Fruit fly (Drosophila melanogaster): Measurements from ENCODE around the gene CG14982.

The CG14982 gene

DNA sequence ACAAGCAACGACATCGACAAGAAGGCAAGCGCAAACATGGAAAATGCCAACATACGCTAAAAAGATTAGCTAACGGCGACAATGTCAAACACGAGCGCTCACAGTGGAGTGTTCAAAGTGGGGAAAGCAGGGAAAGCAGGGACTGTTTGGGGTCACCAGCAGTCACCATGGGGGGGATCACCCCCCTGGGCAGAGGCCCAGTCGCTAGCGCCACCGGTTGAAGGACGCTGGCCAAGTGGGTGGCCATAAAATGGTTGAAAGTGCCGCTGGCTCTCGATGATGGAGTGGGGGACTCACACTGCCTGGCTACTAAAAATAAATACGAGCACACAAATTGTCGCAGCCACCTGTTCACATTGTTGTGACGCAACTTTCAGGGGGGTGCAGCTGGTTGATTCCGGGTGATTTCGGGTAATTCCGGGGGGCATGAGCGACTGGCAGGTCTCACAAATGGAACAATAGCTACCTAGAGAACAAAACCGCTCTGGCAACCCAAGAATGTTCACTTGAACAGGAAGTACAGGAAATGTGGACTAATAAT lies 18.4 kb downstream of the CG14982 start:
- TF ChIP-seq CG33017 (tag; optimal IDR thresholded peaks at IDR 0.05) (no peak), CG7045 (GFP tag; optimal IDR thresholded peaks at IDR 0.05) (no peak), CG11617 (GFP tag; optimal IDR thresholded peaks at IDR 0.05) (no peak)

DNA sequence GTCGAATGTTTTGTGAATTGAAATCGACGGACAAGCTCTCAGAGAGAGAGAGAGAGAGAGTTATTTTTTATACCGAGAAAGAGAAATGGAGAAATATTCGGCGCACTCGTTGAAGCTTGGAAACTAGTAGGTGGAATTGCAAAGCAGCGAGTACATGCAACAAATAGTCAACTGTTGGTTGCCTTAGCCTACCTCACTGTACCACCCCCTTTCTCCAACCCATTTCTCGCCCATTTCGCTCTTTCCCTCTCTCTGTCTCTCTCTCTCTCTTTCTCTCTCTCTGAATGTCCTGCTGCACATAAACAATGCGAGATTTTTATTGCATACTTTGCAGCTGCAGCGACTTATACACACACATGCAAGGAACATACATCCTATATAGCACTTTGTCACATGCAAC lies 21.5 kb downstream of the CG14982 start:
- TF ChIP-seq Clk (GFP tag; optimal IDR thresholded peaks at IDR 0.05) (no peak), Mnt (GFP tag; optimal IDR thresholded peaks at IDR 0.05) (no peak), CG5204 (GFP tag; optimal IDR thresholded peaks at IDR 0.05) (no peak), pad (GFP tag; optimal IDR thresholded peaks at IDR 0.05) (no peak), cic (GFP tag; optimal IDR thresholded peaks at IDR 0.05) (no peak), kay (GFP tag; ENCODE audit: borderline replicate concordance) (no peak), CG12768 (GFP tag; optimal IDR thresholded peaks at IDR 0.05) (no peak), CG14711 (tag; optimal IDR thresholded peaks at IDR 0.05) (no peak), CG11617 (GFP tag; optimal IDR thresholded peaks at IDR 0.05) (no peak)

DNA sequence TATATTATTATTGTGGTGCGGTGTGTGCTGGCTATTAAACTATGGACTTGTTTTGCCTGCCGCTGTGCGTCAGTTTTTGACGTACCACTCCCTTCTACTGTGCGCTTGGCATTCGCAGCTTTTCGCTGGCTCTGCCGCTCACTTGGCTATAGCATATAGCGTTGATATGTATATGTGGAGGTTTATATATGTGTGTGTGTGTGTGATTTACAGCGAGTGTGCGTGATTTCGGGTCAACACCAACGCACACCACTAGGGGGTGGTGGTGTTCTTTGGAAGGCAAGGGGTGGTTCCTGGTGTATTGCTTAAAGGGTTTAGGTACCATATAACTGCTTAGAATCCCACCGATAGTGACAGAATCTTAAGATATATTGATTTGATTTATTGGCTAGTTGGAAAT lies 22.2 kb downstream of the CG14982 start, which contains the start of gene CG12605:
TSS of gene CG12605 (minus strand) at position 101 of the 400 bp plus-strand sequence.
- TF ChIP-seq toe (GFP tag; optimal IDR thresholded peaks at IDR 0.05) = no peak
- no peak for TF ChIP-seq ovo (GFP tag; optimal IDR thresholded peaks at IDR 0.05)
- TF ChIP-seq CG12768 (GFP tag; optimal IDR thresholded peaks at IDR 0.05) = no peak
- TF ChIP-seq CG1620 (GFP tag; optimal IDR thresholded peaks at IDR 0.05) = no peak
- no peak for TF ChIP-seq CG7101 (tag; optimal IDR thresholded peaks at IDR 0.05)
- no peak for TF ChIP-seq CG14711 (tag; optimal IDR thresholded peaks at IDR 0.05)
- TF ChIP-seq bab1 (GFP tag; optimal IDR thresholded peaks at IDR 0.05) = no peak
- TF ChIP-seq CG5204 (GFP tag; optimal IDR thresholded peaks at IDR 0.05) = no peak
- no peak for TF ChIP-seq tj (GFP tag; optimal IDR thresholded peaks at IDR 0.05)
- no peak for TF ChIP-seq Hr96 (GFP tag; optimal IDR thresholded peaks at IDR 0.05)
- TF ChIP-seq cic (GFP tag; optimal IDR thresholded peaks at IDR 0.05) = no peak
- no peak for TF ChIP-seq Crg-1 (GFP tag; optimal IDR thresholded peaks at IDR 0.05)
- no peak for TF ChIP-seq CG33017 (tag; optimal IDR thresholded peaks at IDR 0.05)
- TF ChIP-seq Mnt (GFP tag; optimal IDR thresholded peaks at IDR 0.05) = no peak
- no peak for TF ChIP-seq Clk (GFP tag; optimal IDR thresholded peaks at IDR 0.05)
- TF ChIP-seq CG11617 (GFP tag; optimal IDR thresholded peaks at IDR 0.05) = no peak
- TF ChIP-seq kay (GFP tag; ENCODE audit: borderline replicate concordance) = no peak
- TF ChIP-seq pad (GFP tag; optimal IDR thresholded peaks at IDR 0.05) = no peak
- TF ChIP-seq CG7045 (GFP tag; optimal IDR thresholded peaks at IDR 0.05) = no peak

DNA sequence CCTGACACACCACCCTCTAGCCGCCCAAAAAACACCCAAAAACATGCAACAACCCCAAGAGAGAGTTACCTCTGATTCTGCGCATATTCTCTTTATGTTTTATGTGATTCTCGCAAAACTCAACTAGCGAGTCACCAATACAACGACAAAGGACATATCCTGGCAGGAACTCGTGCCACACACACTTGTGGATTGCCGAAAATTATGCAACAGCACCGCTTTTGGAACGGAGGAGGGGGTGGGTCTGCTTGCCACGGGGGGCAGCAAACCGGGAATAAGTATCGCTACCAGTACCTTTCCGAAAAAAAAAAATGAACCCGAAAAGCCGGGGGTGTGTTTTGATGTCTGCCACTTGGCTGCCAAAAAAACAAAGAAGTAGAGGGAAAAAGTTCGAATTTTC lies 22.6 kb downstream of the CG14982 start:
- TF ChIP-seq CG5204 (GFP tag; optimal IDR thresholded peaks at IDR 0.05) = no peak
- TF ChIP-seq ovo (GFP tag; optimal IDR thresholded peaks at IDR 0.05) = no peak
- TF ChIP-seq CG1620 (GFP tag; optimal IDR thresholded peaks at IDR 0.05) = no peak
- no peak for TF ChIP-seq CG7045 (GFP tag; optimal IDR thresholded peaks at IDR 0.05)
- no peak for TF ChIP-seq tj (GFP tag; optimal IDR thresholded peaks at IDR 0.05)
- TF ChIP-seq CG14711 (tag; optimal IDR thresholded peaks at IDR 0.05) = no peak
- no peak for TF ChIP-seq pad (GFP tag; optimal IDR thresholded peaks at IDR 0.05)
- TF ChIP-seq cic (GFP tag; optimal IDR thresholded peaks at IDR 0.05) = no peak
- TF ChIP-seq toe (GFP tag; optimal IDR thresholded peaks at IDR 0.05) = no peak
- TF ChIP-seq CG11617 (GFP tag; optimal IDR thresholded peaks at IDR 0.05) = no peak
- no peak for TF ChIP-seq CG7101 (tag; optimal IDR thresholded peaks at IDR 0.05)
- no peak for TF ChIP-seq Hr96 (GFP tag; optimal IDR thresholded peaks at IDR 0.05)
- TF ChIP-seq Crg-1 (GFP tag; optimal IDR thresholded peaks at IDR 0.05) = no peak
- TF ChIP-seq Mnt (GFP tag; optimal IDR thresholded peaks at IDR 0.05) = no peak
- no peak for TF ChIP-seq cnc (optimal IDR thresholded peaks at IDR 0.05)
- no peak for TF ChIP-seq kay (GFP tag; ENCODE audit: borderline replicate concordance)

DNA sequence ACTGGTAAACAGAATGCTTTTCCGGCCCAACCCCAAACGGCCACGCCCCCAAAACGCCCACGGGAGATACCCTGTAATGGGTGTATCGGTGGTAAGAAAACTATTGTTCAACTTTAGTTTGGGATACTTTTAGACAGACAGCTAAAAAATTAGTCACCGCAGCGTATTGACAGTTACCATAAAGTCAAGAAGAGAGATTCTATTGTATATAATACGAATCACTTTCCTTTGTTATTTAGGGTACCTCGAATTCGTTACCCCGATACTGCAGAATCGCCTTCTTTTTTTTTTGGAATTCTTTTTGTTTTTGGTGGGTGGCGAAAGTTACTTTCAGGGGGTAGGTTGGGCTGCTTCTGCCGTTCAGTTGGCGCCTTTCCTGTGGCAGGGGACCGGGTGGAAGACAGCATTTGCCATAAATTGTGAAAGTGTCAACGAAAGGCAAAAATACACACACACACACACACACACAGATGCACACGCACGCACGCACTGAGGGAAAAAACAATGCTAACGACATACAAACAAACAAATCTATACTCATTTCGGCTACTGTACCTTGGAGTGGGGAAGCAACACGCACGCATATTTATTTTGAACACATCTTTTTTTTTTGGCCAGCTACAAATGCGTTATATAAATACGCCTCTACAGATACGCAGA lies 28.0 kb downstream of the CG14982 start:
- no peak for TF ChIP-seq toe (GFP tag; optimal IDR thresholded peaks at IDR 0.05)
- TF ChIP-seq Clk (GFP tag; optimal IDR thresholded peaks at IDR 0.05) = no peak
- TF ChIP-seq pad (GFP tag; optimal IDR thresholded peaks at IDR 0.05) = no peak
- no peak for TF ChIP-seq kay (GFP tag; ENCODE audit: borderline replicate concordance)
- no peak for TF ChIP-seq CG33017 (tag; optimal IDR thresholded peaks at IDR 0.05)
- no peak for TF ChIP-seq CG12768 (GFP tag; optimal IDR thresholded peaks at IDR 0.05)
- TF ChIP-seq bab1 (GFP tag; optimal IDR thresholded peaks at IDR 0.05) = no peak
- no peak for TF ChIP-seq tj (GFP tag; optimal IDR thresholded peaks at IDR 0.05)
- TF ChIP-seq ovo (GFP tag; optimal IDR thresholded peaks at IDR 0.05) = no peak
- no peak for TF ChIP-seq CG11617 (GFP tag; optimal IDR thresholded peaks at IDR 0.05)
- no peak for TF ChIP-seq Mnt (GFP tag; optimal IDR thresholded peaks at IDR 0.05)
- no peak for TF ChIP-seq CG5204 (GFP tag; optimal IDR thresholded peaks at IDR 0.05)
- no peak for TF ChIP-seq CG7101 (tag; optimal IDR thresholded peaks at IDR 0.05)
- no peak for TF ChIP-seq Crg-1 (GFP tag; optimal IDR thresholded peaks at IDR 0.05)

DNA sequence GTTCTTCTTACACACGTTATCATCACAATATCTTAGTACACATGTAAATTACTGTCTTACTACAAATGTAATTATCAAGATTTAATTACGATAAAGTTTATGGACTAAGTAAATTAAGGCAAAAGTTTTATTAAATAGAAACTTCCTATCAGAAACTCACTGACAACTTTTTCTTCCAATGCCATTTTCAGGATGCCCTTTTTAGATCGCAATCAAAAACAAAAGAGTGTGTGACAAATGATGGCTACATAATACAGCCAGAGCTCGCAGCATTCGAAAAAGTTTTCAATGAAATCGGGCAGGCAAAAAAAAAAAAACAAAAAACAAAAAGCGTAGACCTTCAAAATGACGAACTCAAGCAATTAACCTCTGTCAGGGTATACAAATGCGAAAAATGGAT lies 30.1 kb downstream of the CG14982 start, which contains the start of gene CG43915:
TSS of gene CG43915 (plus strand) at position 301 of the 400 bp plus-strand sequence.
- TF ChIP-seq kay (GFP tag; ENCODE audit: borderline replicate concordance) (peak; percentile 25), tj (GFP tag; optimal IDR thresholded peaks at IDR 0.05) (no peak)

DNA sequence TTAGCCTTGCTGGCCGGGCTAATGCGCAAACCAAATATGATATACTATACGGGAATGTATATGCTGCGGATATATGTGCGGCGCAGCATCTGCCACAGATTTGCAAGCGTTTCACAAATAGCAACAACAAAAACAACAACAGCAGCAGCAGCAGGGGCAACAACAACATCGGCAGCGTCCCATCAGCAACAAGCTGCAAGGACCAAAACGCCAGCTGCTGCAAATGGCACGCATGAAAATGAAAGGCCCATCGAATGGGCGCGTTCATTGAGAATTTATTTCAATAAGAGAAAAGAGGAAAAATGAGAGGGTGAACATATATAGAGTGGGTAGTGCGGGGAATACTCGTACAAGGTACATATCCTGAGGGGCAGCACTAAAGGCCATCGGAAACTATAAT lies 33.9 kb downstream of the CG14982 start:
- TF ChIP-seq CG33017 (tag; optimal IDR thresholded peaks at IDR 0.05) (no peak), kay (GFP tag; ENCODE audit: borderline replicate concordance) (no peak), CG7101 (tag; optimal IDR thresholded peaks at IDR 0.05) (no peak), cic (GFP tag; optimal IDR thresholded peaks at IDR 0.05) (no peak), ovo (GFP tag; optimal IDR thresholded peaks at IDR 0.05) (no peak), CG1620 (GFP tag; optimal IDR thresholded peaks at IDR 0.05) (no peak), CG11617 (GFP tag; optimal IDR thresholded peaks at IDR 0.05) (no peak), bab1 (GFP tag; optimal IDR thresholded peaks at IDR 0.05) (no peak), Mnt (GFP tag; optimal IDR thresholded peaks at IDR 0.05) (no peak), Crg-1 (GFP tag; optimal IDR thresholded peaks at IDR 0.05) (no peak), pad (GFP tag; optimal IDR thresholded peaks at IDR 0.05) (no peak), cnc (optimal IDR thresholded peaks at IDR 0.05) (no peak), CG7045 (GFP tag; optimal IDR thresholded peaks at IDR 0.05) (no peak), CG12768 (GFP tag; optimal IDR thresholded peaks at IDR 0.05) (no peak), CG5204 (GFP tag; optimal IDR thresholded peaks at IDR 0.05) (no peak), tj (GFP tag; optimal IDR thresholded peaks at IDR 0.05) (no peak), toe (GFP tag; optimal IDR thresholded peaks at IDR 0.05) (no peak), CG14711 (tag; optimal IDR thresholded peaks at IDR 0.05) (no peak), Clk (GFP tag; optimal IDR thresholded peaks at IDR 0.05) (no peak)
